Worm (Caenorhabditis elegans) whole organism, early embryonic: ENCODE measurements around the gene gfrp-1.
A peak's percentile ranks its signal among the peaks of the same experiment; 100 is the strongest.

Source experiments
- B0310.2 ChIP-seq: sonication (generic microtip); optimal IDR thresholded peaks from 2 replicates; lab custom pipeline; 2016; ENCODE audit warnings: mild to moderate bottlenecking, missing genetic modification characterization, missing compliant biosample characterization
- F13C5.2 ChIP-seq: sonication (generic microtip); optimal IDR thresholded peaks from 2 replicates; lab custom pipeline; 2017; ENCODE audit warnings: mild to moderate bottlenecking, missing genetic modification characterization, inconsistent platforms, missing compliant biosample characterization
- aly-1 ChIP-seq: sonication (generic microtip); optimal IDR thresholded peaks from 2 replicates; lab custom pipeline; 2016; ENCODE audit warnings: missing genetic modification characterization, missing compliant biosample characterization
- ama-1 ChIP-seq: fragments of 150-350 bp; optimal IDR thresholded peaks from 2 replicates; lab custom pipeline; 2014
- ceh-13 ChIP-seq: fragments of 200-800 bp; sonication (Bioruptor generic); optimal IDR thresholded peaks from 2 replicates; lab custom pipeline; 2018; ENCODE audit warnings: mild to moderate bottlenecking, missing genetic modification characterization, missing compliant biosample characterization
- ceh-36 ChIP-seq: sonication (generic microtip); optimal IDR thresholded peaks from 2 replicates; lab custom pipeline; 2016; ENCODE audit warnings: missing genetic modification characterization, inconsistent platforms, missing compliant biosample characterization
- ets-7 ChIP-seq: sonication (generic microtip); optimal IDR thresholded peaks from 2 replicates; lab custom pipeline; 2016; ENCODE audit warnings: missing genotype, missing genetic modification characterization, missing compliant biosample characterization
- flt-1 ChIP-seq: fragments of 200-800 bp; sonication (Bioruptor generic); IDR thresholded peaks from 2 replicates; pipeline ENCODE4 v1.3.6; 2022; ENCODE audit warnings: missing genetic modification characterization, missing compliant biosample characterization
- hmbx-1 ChIP-seq: sonication (generic microtip); optimal IDR thresholded peaks from 2 replicates; lab custom pipeline; 2016; ENCODE audit warnings: mild to moderate bottlenecking, missing genetic modification characterization, missing compliant biosample characterization
- hmg-4 ChIP-seq: fragments of 200-800 bp; sonication (Bioruptor generic); optimal IDR thresholded peaks from 2 replicates; lab custom pipeline; 2018; ENCODE audit warnings: mild to moderate bottlenecking, missing genetic modification characterization, missing compliant biosample characterization
- hnd-1 ChIP-seq: sonication (generic microtip); optimal IDR thresholded peaks from 2 replicates; lab custom pipeline; 2016; ENCODE audit warnings: missing genetic modification characterization, missing compliant biosample characterization
- pes-1 ChIP-seq: fragments of 200-800 bp; sonication (Bioruptor generic); IDR thresholded peaks from 2 replicates; pipeline ENCODE4 v1.3.6; 2022; ENCODE audit warnings: missing genetic modification reagents, missing genetic modification characterization, missing compliant biosample characterization
- scrt-1 ChIP-seq: fragments of 200-800 bp; sonication (Bioruptor generic); IDR thresholded peaks from 2 replicates; pipeline ENCODE4 v1.3.6; 2022; ENCODE audit warnings: missing genetic modification characterization, missing compliant biosample characterization
- sea-1 ChIP-seq: fragments of 200-800 bp; sonication (Bioruptor generic); conservative IDR thresholded peaks from 2 replicates; pipeline ENCODE4 v1.3.6; 2022; ENCODE audit warnings: missing genetic modification characterization, missing compliant biosample characterization
- tbx-11 ChIP-seq: fragments of 200-800 bp; sonication (Bioruptor generic); IDR thresholded peaks from 2 replicates; pipeline ENCODE4 v1.3.6; 2022; ENCODE audit warnings: missing genetic modification characterization, missing compliant biosample characterization
- tbx-37 ChIP-seq: fragments of 200-800 bp; sonication (Bioruptor generic); conservative IDR thresholded peaks from 2 replicates; pipeline ENCODE4 v1.3.6; 2022; ENCODE audit warnings: missing genetic modification reagents, missing genetic modification characterization, missing compliant biosample characterization
- tra-4 ChIP-seq: sonication (generic microtip); optimal IDR thresholded peaks from 2 replicates; lab custom pipeline; 2017; ENCODE audit warnings: missing genetic modification characterization, missing compliant biosample characterization

gfrp-1 gene

DNA sequence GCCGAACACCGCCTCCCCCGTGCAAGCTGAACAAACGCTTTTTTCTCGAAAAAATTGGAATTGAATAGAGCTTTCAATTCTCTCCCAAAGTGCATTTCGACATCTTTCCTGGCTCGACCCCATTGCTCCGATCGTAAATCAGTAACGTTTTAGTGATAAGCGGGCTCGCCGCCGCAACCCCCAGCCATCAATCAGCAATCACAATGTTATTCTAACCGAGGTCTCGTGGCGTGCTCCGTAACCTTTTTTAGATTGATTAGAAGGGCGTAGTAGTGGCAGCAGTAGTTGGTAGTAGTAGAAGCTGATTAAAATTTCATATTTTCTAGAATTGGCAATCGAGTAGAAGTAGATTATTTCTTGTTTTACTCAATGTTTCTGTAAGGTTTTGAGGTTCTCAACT, 16.1 kb upstream of the gfrp-1 start:
- no peak for TF ChIP-seq F13C5.2 (tag; lab: Kevin White, UChicago)
- TF ChIP-seq aly-1 (tag; lab: Kevin White, UChicago) = no peak
- no peak for TF ChIP-seq hmbx-1 (tag; lab: Kevin White, UChicago)

DNA sequence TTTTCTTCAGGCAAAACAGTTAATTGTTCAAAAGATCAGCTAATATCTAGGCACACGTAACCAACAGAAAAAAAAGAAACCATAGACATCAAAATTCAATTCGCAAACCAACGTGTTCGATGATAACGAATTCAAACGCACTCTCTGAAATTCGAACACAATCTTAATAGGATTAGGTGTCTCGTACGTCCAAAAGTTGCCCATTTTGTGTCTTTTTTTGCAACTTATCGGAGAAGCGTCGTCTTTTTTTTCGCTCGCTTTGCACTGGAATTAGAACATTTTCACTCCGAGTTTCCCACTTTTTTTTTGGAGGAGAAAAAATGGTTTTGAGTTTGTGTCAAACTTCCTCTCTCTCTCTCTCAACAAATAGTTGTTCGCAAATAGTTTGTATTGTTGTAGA, 14.3 kb upstream of the gfrp-1 start:
- no peak for TF ChIP-seq F13C5.2 (tag; lab: Kevin White, UChicago)
- no peak for TF ChIP-seq scrt-1
- no peak for TF ChIP-seq aly-1 (tag; lab: Kevin White, UChicago)
- no peak for TF ChIP-seq ets-7
- no peak for TF ChIP-seq hnd-1 (tag; lab: Kevin White, UChicago)
- no peak for TF ChIP-seq hmg-4
- TF ChIP-seq B0310.2 (tag; lab: Kevin White, UChicago) = no peak
- TF ChIP-seq tra-4 = no peak
- TF ChIP-seq hmbx-1 (tag; lab: Kevin White, UChicago) = no peak
- no peak for TF ChIP-seq pes-1 (GFP tag; lab: Robert Waterston, UW)
- TF ChIP-seq flt-1 (GFP tag; lab: Robert Waterston, UW) = no peak
- no peak for TF ChIP-seq ceh-13 (GFP tag; lab: Kevin White, UChicago)
- TF ChIP-seq sea-1 (GFP tag; lab: Robert Waterston, UW) = no peak

DNA sequence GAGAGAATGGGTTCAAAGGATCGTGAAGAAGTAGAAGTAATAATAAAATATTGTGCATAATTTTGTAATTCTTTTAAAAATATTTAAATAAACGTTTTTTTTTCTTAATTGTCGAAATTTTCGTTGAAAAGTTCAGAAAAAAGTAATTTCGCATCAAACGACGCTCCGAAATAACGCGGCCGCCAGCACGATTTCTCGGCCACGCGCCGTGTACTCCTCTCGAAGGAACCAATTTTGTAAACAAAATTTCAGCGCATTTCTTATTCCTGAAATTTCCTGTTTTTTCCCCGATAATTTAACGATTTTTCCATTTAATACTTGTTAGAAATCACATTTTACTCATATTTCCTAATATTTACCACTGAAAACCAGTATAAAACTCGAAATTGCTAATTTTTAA, 11.4 kb upstream of the gfrp-1 start, which contains the start of gene Y38C1AA.12:
Gene Y38C1AA.12, plus strand, starts transcription at position 211 of the 400 bp plus-strand sequence.
- peak; percentile 55 for TF ChIP-seq F13C5.2 (tag; lab: Kevin White, UChicago)
- no peak for TF ChIP-seq aly-1 (tag; lab: Kevin White, UChicago)
- TF ChIP-seq hmbx-1 (tag; lab: Kevin White, UChicago) = no peak
- peak; percentile 9 for TF ChIP-seq ets-7
- TF ChIP-seq tbx-11 = no peak
- peak; percentile 76 for TF ChIP-seq pes-1 (GFP tag; lab: Robert Waterston, UW)
- TF ChIP-seq hnd-1 (tag; lab: Kevin White, UChicago) = peak; percentile 43
- 0 out of 2 replicates have a peak, but pooled peaks have one; percentile 24 for TF ChIP-seq scrt-1
- TF ChIP-seq B0310.2 (tag; lab: Kevin White, UChicago) = peak; percentile 30
- no peak for TF ChIP-seq ama-1
- TF ChIP-seq ceh-36 (tag; lab: Kevin White, UChicago) = peak; percentile 7
- TF ChIP-seq tra-4 = peak; percentile 21
- TF ChIP-seq ceh-13 (GFP tag; lab: Kevin White, UChicago) = peak; percentile 26
- peak; percentile 32 for TF ChIP-seq hmg-4
- TF ChIP-seq tbx-37 (GFP tag; lab: Robert Waterston, UW) = peak; percentile 86
- TF ChIP-seq flt-1 (GFP tag; lab: Robert Waterston, UW) = no peak
- TF ChIP-seq sea-1 (GFP tag; lab: Robert Waterston, UW) = 0 out of 2 replicates have a peak, but pooled peaks have one; percentile 14

DNA sequence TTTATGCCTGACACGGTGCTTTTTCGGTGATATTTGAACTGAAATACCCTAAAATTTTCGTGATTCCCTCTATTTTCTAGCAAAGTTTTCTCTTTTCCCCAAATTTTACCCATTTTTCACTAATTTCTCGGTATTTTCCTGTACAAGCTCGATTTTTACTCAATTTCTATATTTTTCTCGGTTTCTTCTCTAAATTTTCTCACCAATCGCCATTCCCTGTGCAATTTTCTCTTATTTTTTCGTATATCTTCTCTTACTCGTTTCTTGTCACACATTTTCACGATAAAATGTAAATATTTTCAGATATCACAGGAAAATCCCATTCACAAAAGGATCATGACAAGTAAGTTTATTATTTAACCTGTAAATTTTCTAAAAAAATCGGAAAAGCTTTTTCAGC, 9.0 kb upstream of the gfrp-1 start, which contains the start of gene csn-3:
Gene csn-3, plus strand, starts transcription at position 301 of the 400 bp plus-strand sequence.
- TF ChIP-seq tbx-11 (no peak), sea-1 (GFP tag; lab: Robert Waterston, UW) (no peak), ets-7 (no peak), tra-4 (no peak), hnd-1 (tag; lab: Kevin White, UChicago) (no peak), flt-1 (GFP tag; lab: Robert Waterston, UW) (no peak), B0310.2 (tag; lab: Kevin White, UChicago) (no peak), hmbx-1 (tag; lab: Kevin White, UChicago) (no peak), F13C5.2 (tag; lab: Kevin White, UChicago) (no peak), tbx-37 (GFP tag; lab: Robert Waterston, UW) (no peak), ceh-13 (GFP tag; lab: Kevin White, UChicago) (no peak), hmg-4 (no peak), scrt-1 (no peak), aly-1 (tag; lab: Kevin White, UChicago) (no peak), pes-1 (GFP tag; lab: Robert Waterston, UW) (no peak)

DNA sequence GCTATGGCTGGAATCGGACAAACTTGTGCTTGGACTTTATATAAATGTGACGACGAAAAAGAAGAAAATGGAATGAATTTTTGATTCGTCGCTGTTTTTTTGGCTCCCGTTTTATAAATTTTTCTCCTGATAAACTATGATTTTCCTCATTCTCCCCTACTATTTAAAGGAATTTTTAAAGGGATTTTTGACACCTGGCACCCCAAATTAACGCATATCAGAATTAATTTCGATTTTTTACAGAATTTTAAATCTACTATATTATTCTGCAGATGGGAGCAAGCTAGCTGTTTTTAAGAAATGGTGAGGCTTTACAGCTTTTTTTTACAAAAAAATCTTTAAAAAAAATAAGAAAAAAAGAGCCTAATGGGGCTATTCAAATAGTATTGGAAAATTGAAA, 1.6 kb downstream of the gfrp-1 start, which contains the start of gene coa-1:
Gene coa-1, plus strand, starts transcription at position 301 of the 400 bp plus-strand sequence.
- TF ChIP-seq tbx-37 (GFP tag; lab: Robert Waterston, UW) (no peak), aly-1 (tag; lab: Kevin White, UChicago) (no peak), ets-7 (no peak), ama-1 (no peak), hmbx-1 (tag; lab: Kevin White, UChicago) (no peak), hnd-1 (tag; lab: Kevin White, UChicago) (no peak), B0310.2 (tag; lab: Kevin White, UChicago) (no peak), hmg-4 (no peak), scrt-1 (no peak), sea-1 (GFP tag; lab: Robert Waterston, UW) (no peak), tbx-11 (no peak), pes-1 (GFP tag; lab: Robert Waterston, UW) (no peak), F13C5.2 (tag; lab: Kevin White, UChicago) (no peak), flt-1 (GFP tag; lab: Robert Waterston, UW) (no peak), ceh-13 (GFP tag; lab: Kevin White, UChicago) (no peak), ceh-36 (tag; lab: Kevin White, UChicago) (no peak), tra-4 (no peak)

DNA sequence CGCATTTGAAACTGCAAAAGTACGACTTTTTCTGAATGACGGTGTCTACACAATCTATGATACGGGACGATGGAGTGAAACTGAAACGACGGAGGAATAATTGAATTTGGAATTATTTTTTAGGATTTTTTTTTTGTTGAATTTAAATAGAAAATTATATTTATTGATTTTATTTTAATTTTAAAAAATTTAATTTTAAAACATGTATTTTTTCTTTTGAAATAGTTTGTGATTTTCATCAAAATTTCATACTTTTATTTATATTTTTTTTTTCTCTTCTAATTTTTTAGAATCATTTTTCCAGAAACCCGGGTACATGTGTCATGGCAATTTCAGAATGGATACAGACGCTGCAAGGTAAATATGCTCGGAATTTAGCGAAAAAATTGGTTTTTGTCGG, 4.5 kb downstream of the gfrp-1 start, which contains the start of gene Y38C1AA.1:
Gene Y38C1AA.1, plus strand, starts transcription at position 301 of the 400 bp plus-strand sequence.
- TF ChIP-seq scrt-1 (no peak), tra-4 (no peak), tbx-37 (GFP tag; lab: Robert Waterston, UW) (no peak), ama-1 (no peak), hmg-4 (no peak)

DNA sequence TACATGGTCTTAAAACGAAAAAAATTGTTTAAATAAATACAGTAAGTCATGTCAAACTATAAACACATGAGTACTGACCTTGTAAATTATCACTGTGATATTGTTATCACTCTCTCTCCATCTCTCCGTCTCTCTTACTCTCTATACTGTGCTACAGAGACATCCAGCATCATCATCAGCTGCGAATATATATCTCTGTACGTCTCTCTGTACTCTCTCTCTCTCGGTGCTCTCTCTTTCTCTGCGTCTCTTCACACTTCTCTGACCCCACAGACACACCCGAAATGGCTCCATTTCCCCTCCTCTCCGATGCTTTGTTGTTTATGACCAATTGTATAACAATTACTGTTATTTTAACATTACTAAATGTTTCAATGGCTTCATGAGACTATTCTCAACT, 7.2 kb downstream of the gfrp-1 start:
- TF ChIP-seq scrt-1 (no peak), ceh-36 (tag; lab: Kevin White, UChicago) (no peak), ama-1 (no peak), hmg-4 (no peak), ceh-13 (GFP tag; lab: Kevin White, UChicago) (no peak), tra-4 (no peak), B0310.2 (tag; lab: Kevin White, UChicago) (no peak), pes-1 (GFP tag; lab: Robert Waterston, UW) (no peak), F13C5.2 (tag; lab: Kevin White, UChicago) (no peak), hmbx-1 (tag; lab: Kevin White, UChicago) (no peak), flt-1 (GFP tag; lab: Robert Waterston, UW) (no peak), tbx-37 (GFP tag; lab: Robert Waterston, UW) (no peak), ets-7 (no peak), tbx-11 (no peak), sea-1 (GFP tag; lab: Robert Waterston, UW) (no peak), hnd-1 (tag; lab: Kevin White, UChicago) (no peak), aly-1 (tag; lab: Kevin White, UChicago) (no peak)
